Worm (Caenorhabditis elegans): ENCODE data around the gene frpr-16.

ce11 chrII:5997257-5997656 is 33.7 kb downstream of the frpr-16 start, which contains the start of gene ins-5:
- TF ChIP-seq flt-1 (GFP tag; IDR thresholded peaks at IDR 0.05) = no peak
- TF ChIP-seq med-1 (GFP tag; optimal IDR thresholded peaks at IDR 0.05; ENCODE audit: insufficient read depth) = no peak
- no peak for TF ChIP-seq cog-1 (tag; optimal IDR thresholded peaks at IDR 0.05)

All from whole organism, midembryonic.